Worm (Caenorhabditis elegans): ENCODE results near the gene F56D1.1.

- TF ChIP-seq sdz-38 (tag; optimal IDR thresholded peaks at IDR 0.05) (no peak), efl-1 (GFP tag; optimal IDR thresholded peaks at IDR 0.05) (no peak), unc-62 (GFP tag; optimal IDR thresholded peaks at IDR 0.05) (no peak), ztf-28 (GFP tag; IDR thresholded peaks at IDR 0.05) (no peak)
Observed at ce11 chrII:5525297-5525696, 46.9 kb downstream of the F56D1.1 start, which contains the start of gene tbx-35.
